Fruit fly (Drosophila melanogaster): Measurements from ENCODE around the gene Sgt.

dm6 chr2L:17452084-17452483 is 19.3 kb upstream of the Sgt start:
- TF ChIP-seq her (GFP tag; optimal IDR thresholded peaks at IDR 0.05) (no peak), CG3995 (GFP tag; optimal IDR thresholded peaks at IDR 0.05) (no peak)
